Fruit fly (Drosophila melanogaster) whole organism, embryonic: Measurements from ENCODE around the gene CG42726.

Experiments
- Atf-2 ChIP-seq: fragments of 200-800 bp; sonication (Bioruptor generic); optimal IDR thresholded peaks from 2 replicates; lab custom pipeline; 2016; ENCODE audit warnings: missing biosample characterization, missing genetic modification characterization
- Awh ChIP-seq: fragments of 200-800 bp; sonication (Bioruptor generic); IDR thresholded peaks from 2 replicates; pipeline ENCODE4, ENCODE4 v1.3.6; 2022; ENCODE audit warnings: missing biosample characterization, missing genetic modification characterization
- B-H2 ChIP-seq: fragments of 200-800 bp; sonication (Bioruptor generic); optimal IDR thresholded peaks from 2 replicates; lab custom pipeline; 2018; ENCODE audit warnings: missing biosample characterization, mild to moderate bottlenecking, missing genetic modification characterization
- CG10462 ChIP-seq: fragments of 200-800 bp; sonication (Bioruptor generic); optimal IDR thresholded peaks from 2 replicates; lab custom pipeline; 2016; ENCODE audit warnings: missing biosample characterization, missing genetic modification characterization
- CG11456 ChIP-seq: fragments of 200-800 bp; sonication (Bioruptor generic); IDR thresholded peaks from 3 replicates; pipeline ENCODE4 v1.3.6; 2022; ENCODE audit warnings: missing biosample characterization, missing genetic modification characterization
- CG12744 ChIP-seq: fragments of 200-800 bp; sonication (Bioruptor generic); optimal IDR thresholded peaks from 2 replicates; lab custom pipeline; 2016; ENCODE audit warnings: missing biosample characterization, missing genetic modification characterization
- CG14441 ChIP-seq: fragments of 200-800 bp; sonication (Bioruptor generic); IDR thresholded peaks from 2 replicates; pipeline ENCODE4 v1.3.6; 2022; ENCODE audit warnings: missing biosample characterization, missing genetic modification characterization
- CG15514 ChIP-seq: fragments of 200-800 bp; sonication (Bioruptor generic); optimal IDR thresholded peaks from 3 replicates; lab custom pipeline; 2017; ENCODE audit warnings: missing biosample characterization, missing genetic modification characterization, mild to moderate bottlenecking, moderate library complexity, missing genetic modification reagents
- CG1603 ChIP-seq: fragments of 200-800 bp; sonication (Bioruptor generic); optimal IDR thresholded peaks from 2 replicates; lab custom pipeline; 2019; ENCODE audit warnings: missing biosample characterization, mild to moderate bottlenecking, missing genetic modification characterization, moderate library complexity
- CG1647 ChIP-seq: fragments of 200-800 bp; sonication (Bioruptor generic); optimal IDR thresholded peaks from 3 replicates; lab custom pipeline; 2016; ENCODE audit warnings: missing biosample characterization, missing genetic modification characterization
- CG17912 ChIP-seq: fragments of 200-800 bp; sonication (Bioruptor generic); optimal IDR thresholded peaks from 2 replicates; lab custom pipeline; 2018; ENCODE audit warnings: missing biosample characterization, mild to moderate bottlenecking, missing genetic modification characterization
- CG30020 ChIP-seq: fragments of 200-800 bp; optimal IDR thresholded peaks from 2 replicates; lab custom pipeline; 2019; ENCODE audit warnings: missing biosample characterization, mild to moderate bottlenecking, missing genetic modification characterization, moderate library complexity
- CG31388 ChIP-seq: fragments of 200-800 bp; sonication (Bioruptor generic); optimal IDR thresholded peaks from 2 replicates; lab custom pipeline; 2016; ENCODE audit warnings: missing biosample characterization, missing genetic modification characterization
- CG33213 ChIP-seq: fragments of 200-800 bp; sonication (Bioruptor generic); optimal IDR thresholded peaks from 3 replicates; lab custom pipeline; 2016; ENCODE audit warnings: missing biosample characterization, missing genetic modification characterization
- CG3995 ChIP-seq: fragments of 200-800 bp; sonication (Bioruptor generic); optimal IDR thresholded peaks from 3 replicates; lab custom pipeline; 2016; ENCODE audit warnings: missing biosample characterization, missing genetic modification characterization
- CG6683 ChIP-seq: fragments of 200-800 bp; sonication (Bioruptor generic); optimal IDR thresholded peaks from 2 replicates; lab custom pipeline; 2017; ENCODE audit warnings: missing biosample characterization, mild to moderate bottlenecking, missing genetic modification characterization, missing genetic modification reagents
- CG7271 ChIP-seq: fragments of 200-800 bp; sonication (Bioruptor generic); optimal IDR thresholded peaks from 2 replicates; lab custom pipeline; 2018; ENCODE audit warnings: missing biosample characterization, mild to moderate bottlenecking, missing genetic modification characterization, moderate library complexity
- CG9609 ChIP-seq: fragments of 200-800 bp; sonication (Bioruptor generic); optimal IDR thresholded peaks from 3 replicates; lab custom pipeline; 2016; ENCODE audit warnings: missing biosample characterization, missing genetic modification characterization
- Deaf1 ChIP-seq: fragments of 200-800 bp; optimal IDR thresholded peaks from 3 replicates; lab custom pipeline; 2019; ENCODE audit warnings: missing biosample characterization, mild to moderate bottlenecking, missing genetic modification characterization, moderate library complexity
- Dip2 ChIP-seq: fragments of 200-800 bp; sonication (Bioruptor generic); IDR thresholded peaks from 2 replicates; pipeline ENCODE4 v1.3.6; 2022; ENCODE audit warnings: missing biosample characterization, missing genetic modification characterization
- Dip3 ChIP-seq: fragments of 200-800 bp; sonication (Bioruptor generic); optimal IDR thresholded peaks from 3 replicates; lab custom pipeline; 2016; ENCODE audit warnings: missing biosample characterization, missing genetic modification characterization
- E2f2 ChIP-seq: fragments of 200-800 bp; sonication (Bioruptor generic); IDR thresholded peaks from 2 replicates; pipeline ENCODE4 v1.3.6; 2022; ENCODE audit warnings: missing biosample characterization, missing genetic modification characterization
- Eip74EF ChIP-seq, 2 experiments: fragments of 200-800 bp in 1 of 2; fragments of >200 bp in 1 of 2; sonication (Bioruptor generic) in 1 of 2; optimal IDR thresholded peaks; 2 replicates each; lab custom pipeline; 2017 to 2019; ENCODE audit warnings: missing biosample characterization in 2 of 2, missing genetic modification characterization in 2 of 2, mild to moderate bottlenecking in 1 of 2, moderate library complexity in 1 of 2
- Fer1 ChIP-seq: fragments of 200-800 bp; sonication (Bioruptor generic); optimal IDR thresholded peaks from 2 replicates; lab custom pipeline; 2017; ENCODE audit warnings: missing biosample characterization, mild to moderate bottlenecking, missing genetic modification characterization
- Hmx ChIP-seq: fragments of 200-800 bp; sonication (Bioruptor generic); optimal IDR thresholded peaks from 2 replicates; lab custom pipeline; 2016; ENCODE audit warnings: missing biosample characterization, missing genetic modification characterization
- MESR4 ChIP-seq: fragments of 200-800 bp; sonication (Bioruptor generic); optimal IDR thresholded peaks from 2 replicates; lab custom pipeline; 2018; ENCODE audit warnings: missing biosample characterization, mild to moderate bottlenecking, missing genetic modification characterization, moderate library complexity
- MTF-1 ChIP-seq: fragments of 200-800 bp; sonication (Bioruptor generic); optimal IDR thresholded peaks from 2 replicates; lab custom pipeline; 2018; ENCODE audit warnings: missing biosample characterization, mild to moderate bottlenecking, missing genetic modification characterization, borderline replicate concordance
- NfI ChIP-seq: fragments of 200-800 bp; sonication (Bioruptor generic); optimal IDR thresholded peaks from 3 replicates; lab custom pipeline; 2018; ENCODE audit warnings: missing biosample characterization, mild to moderate bottlenecking, missing genetic modification characterization, moderate library complexity
- Opbp ChIP-seq: fragments of 200-800 bp; sonication (Bioruptor generic); IDR thresholded peaks from 3 replicates; pipeline ENCODE4 v1.3.6; 2022; ENCODE audit warnings: missing biosample characterization, missing genetic modification characterization; ENCODE audit not compliant: partially characterized antibody
- Rx ChIP-seq: fragments of 200-800 bp; sonication (Bioruptor generic); IDR thresholded peaks from 2 replicates; pipeline ENCODE4 v1.3.6; 2022; ENCODE audit warnings: missing biosample characterization, missing genetic modification characterization
- Spps ChIP-seq: fragments of 200-800 bp; sonication (Bioruptor generic); optimal IDR thresholded peaks from 2 replicates; lab custom pipeline; 2018; ENCODE audit warnings: missing biosample characterization, mild to moderate bottlenecking, missing genetic modification characterization
- Stat92E ChIP-seq, 3 experiments: fragments of >200 bp in 2 of 3; fragments of 200-800 bp in 1 of 3; sonication (Bioruptor generic) in 1 of 3; optimal IDR thresholded peaks; 2 replicates each; lab custom pipeline; 2017 to 2019; ENCODE audit warnings: missing biosample characterization in 3 of 3, missing genetic modification characterization in 3 of 3, mild to moderate bottlenecking in 1 of 3, moderate library complexity in 1 of 3
- en ChIP-seq: fragments of 200-800 bp; sonication (Bioruptor generic); optimal IDR thresholded peaks from 2 replicates; lab custom pipeline; 2016; ENCODE audit warnings: missing biosample characterization, missing genetic modification characterization
- eve ChIP-seq, 2 experiments: fragments of >200 bp; optimal IDR thresholded peaks; 2 replicates each; lab custom pipeline; 2017; ENCODE audit warnings: missing biosample characterization in 2 of 2, missing genetic modification characterization in 2 of 2
- eyg ChIP-seq: fragments of 200-800 bp; sonication (Bioruptor generic); optimal IDR thresholded peaks from 3 replicates; lab custom pipeline; 2016; ENCODE audit warnings: missing biosample characterization, missing genetic modification characterization
- fd64A ChIP-seq: fragments of 200-800 bp; sonication (Bioruptor generic); optimal IDR thresholded peaks from 3 replicates; lab custom pipeline; 2018; ENCODE audit warnings: missing biosample characterization, mild to moderate bottlenecking, missing genetic modification characterization
- fu2 ChIP-seq: fragments of 200-800 bp; sonication (Bioruptor generic); optimal IDR thresholded peaks from 2 replicates; lab custom pipeline; 2016; ENCODE audit warnings: missing biosample characterization, missing genetic modification characterization
- gcm ChIP-seq: fragments of 200-800 bp; sonication (Bioruptor generic); optimal IDR thresholded peaks from 2 replicates; lab custom pipeline; 2019; ENCODE audit warnings: missing biosample characterization, mild to moderate bottlenecking, missing genetic modification characterization, moderate library complexity
- gem ChIP-seq: fragments of 200-800 bp; sonication (Bioruptor generic); optimal IDR thresholded peaks from 2 replicates; lab custom pipeline; 2019; ENCODE audit warnings: missing biosample characterization, mild to moderate bottlenecking, missing genetic modification characterization, moderate library complexity
- insv ChIP-seq, 2 experiments: fragments of 200-800 bp; sonication (Bioruptor generic); optimal IDR thresholded peaks; 3 replicates each; lab custom pipeline; 2016 to 2018; ENCODE audit warnings: missing biosample characterization in 2 of 2, missing genetic modification characterization in 2 of 2
- ken ChIP-seq: fragments of 200-800 bp; sonication (Bioruptor generic); IDR thresholded peaks from 3 replicates; pipeline ENCODE4 v1.3.6; 2022; ENCODE audit warnings: missing biosample characterization, missing genetic modification characterization
- kni ChIP-seq: fragments of 200-800 bp; sonication (Bioruptor generic); optimal IDR thresholded peaks from 3 replicates; lab custom pipeline; 2017; ENCODE audit warnings: mild to moderate bottlenecking, missing biosample characterization, missing genetic modification reagents, missing genetic modification characterization
- otp ChIP-seq: fragments of 200-800 bp; sonication (Bioruptor generic); IDR thresholded peaks from 3 replicates; pipeline ENCODE4, ENCODE4 v1.3.6; 2022; ENCODE audit warnings: missing biosample characterization, missing genetic modification characterization
- peb ChIP-seq: fragments of 200-800 bp; sonication (Bioruptor generic); IDR thresholded peaks from 2 replicates; pipeline ENCODE4 v1.3.6; 2022; ENCODE audit warnings: missing biosample characterization, missing genetic modification characterization
- psq ChIP-seq: fragments of 200-800 bp; sonication (Bioruptor generic); optimal IDR thresholded peaks from 2 replicates; lab custom pipeline; 2017; ENCODE audit warnings: missing biosample characterization, missing genetic modification characterization
- sc ChIP-seq, 3 experiments: fragments of >200 bp in 2 of 3; fragments of 200-800 bp in 1 of 3; sonication (Bioruptor generic) in 1 of 3; optimal IDR thresholded peaks; 2 replicates in 2 of 3; 3 replicates in 1 of 3; lab custom pipeline; 2017; ENCODE audit warnings: mild to moderate bottlenecking in 1 of 3, missing biosample characterization in 1 of 3, missing genetic modification characterization in 1 of 3, missing genetic modification reagents in 1 of 3
- sqz ChIP-seq: fragments of 200-800 bp; sonication (Bioruptor generic); optimal IDR thresholded peaks from 3 replicates; lab custom pipeline; 2018; ENCODE audit warnings: missing biosample characterization, mild to moderate bottlenecking, missing genetic modification characterization
- ttk ChIP-seq: fragments of 200-800 bp; sonication (Bioruptor generic); IDR thresholded peaks from 2 replicates; pipeline ENCODE4 v2.1.2; 2022; ENCODE audit warnings: missing biosample characterization, missing genetic modification characterization
- tx ChIP-seq: fragments of 200-800 bp; sonication (Bioruptor generic); optimal IDR thresholded peaks from 2 replicates; lab custom pipeline; 2016; ENCODE audit warnings: missing biosample characterization, missing genetic modification characterization
- unpg ChIP-seq: fragments of 200-800 bp; sonication (Bioruptor generic); optimal IDR thresholded peaks from 3 replicates; lab custom pipeline; 2018; ENCODE audit warnings: missing biosample characterization, mild to moderate bottlenecking, missing genetic modification characterization, moderate library complexity
- wdn ChIP-seq: fragments of 200-800 bp; sonication (Bioruptor generic); IDR thresholded peaks from 2 replicates; pipeline ENCODE4 v1.3.6; 2022; ENCODE audit warnings: missing biosample characterization, missing genetic modification characterization

CG42726 gene

dm6 chr3R:15350993-15351426 is 3.2 kb downstream of the CG42726 start, which contains the start of the genes Trs33 and Tmtc4 (continued):
- no peak for TF ChIP-seq CG33213 (GFP tag; lab: Kevin White, UChicago)
- no peak for TF ChIP-seq sqz
- TF ChIP-seq CG7271 (tag; lab: Kevin White, UChicago), result no peak
- no peak for TF ChIP-seq CG10462 (GFP tag; lab: Kevin White, UChicago)
- TF ChIP-seq CG9609, result no peak
- peak; percentile 67 for TF ChIP-seq gem
- TF ChIP-seq Hmx, result no peak
- no peak for TF ChIP-seq CG17912 (GFP tag; lab: Kevin White, UChicago)
- peak in 1 of 2 experiments; percentile 2 for TF ChIP-seq insv (GFP tag; optimal IDR thresholded peaks at IDR 0.05; lab: Kevin White, UChicago)
- no peak for TF ChIP-seq MTF-1 (GFP tag; lab: Kevin White, UChicago)
- no peak for TF ChIP-seq CG3995 (GFP tag; lab: Kevin White, UChicago)
- no peak for TF ChIP-seq psq (GFP tag; lab: Kevin White, UChicago)
- TF ChIP-seq Dip2, result no peak
- no peak for TF ChIP-seq Atf-2 (GFP tag; lab: Kevin White, UChicago)
- TF ChIP-seq MESR4 (GFP tag; lab: Kevin White, UChicago), result peak; percentile 32
- no peak for TF ChIP-seq ttk (GFP tag; lab: Robert Waterston, UW)
- TF ChIP-seq Eip74EF (GFP tag; optimal IDR thresholded peaks at IDR 0.05; lab: Kevin White, UChicago), result peak in 1 of 2 experiments; percentile 17
- TF ChIP-seq CG11456 (GFP tag; lab: Robert Waterston, UW), result no peak
- peak; percentile 56 for TF ChIP-seq Fer1 (GFP tag; lab: Kevin White, UChicago)
- TF ChIP-seq CG14441, result no peak
- TF ChIP-seq Spps, result no peak
- no peak for TF ChIP-seq fd64A
- TF ChIP-seq unpg (GFP tag; lab: Kevin White, UChicago), result peak; percentile 50
- TF ChIP-seq peb (GFP tag; lab: Robert Waterston, UW), result no peak
- TF ChIP-seq Opbp, result no peak
- no peak for TF ChIP-seq sc (optimal IDR thresholded peaks at IDR 0.05; lab: Kevin White, UChicago)
- TF ChIP-seq sc (GFP tag; optimal IDR thresholded peaks at IDR 0.05; lab: Kevin White, UChicago), result no peak
- no peak for TF ChIP-seq CG12744 (GFP tag; lab: Kevin White, UChicago)
- peak; percentile 61 for TF ChIP-seq B-H2 (GFP tag; lab: Kevin White, UChicago)
- peak; percentile 99 for TF ChIP-seq kni (GFP tag; lab: Kevin White, UChicago)
- TF ChIP-seq CG15514, result peak; percentile 61
- TF ChIP-seq gcm (GFP tag; lab: Kevin White, UChicago), result peak; percentile 48
- no peak for TF ChIP-seq Deaf1 (tag; lab: Kevin White, UChicago)
- TF ChIP-seq Rx (GFP tag; lab: Robert Waterston, UW), result no peak
- no peak for TF ChIP-seq Dip3 (GFP tag; lab: Kevin White, UChicago)
- peak; percentile 3 for TF ChIP-seq NfI (GFP tag; lab: Kevin White, UChicago)
- TF ChIP-seq tx, result no peak
- TF ChIP-seq Stat92E (GFP tag; optimal IDR thresholded peaks at IDR 0.05; lab: Kevin White, UChicago), result peak in 1 of 3 experiments; percentile 36
- TF ChIP-seq ken (GFP tag; lab: Robert Waterston, UW), result no peak
- TF ChIP-seq CG1603 (tag; lab: Kevin White, UChicago), result peak; percentile 43
- TF ChIP-seq CG6683 (GFP tag; lab: Kevin White, UChicago), result peak; percentile 9
- no peak for TF ChIP-seq en (GFP tag; lab: Kevin White, UChicago)
- no peak for TF ChIP-seq CG31388 (GFP tag; lab: Kevin White, UChicago)
- peak; percentile 44 for TF ChIP-seq CG30020 (tag; lab: Kevin White, UChicago)
- TF ChIP-seq wdn (GFP tag; lab: Robert Waterston, UW), result no peak
- TF ChIP-seq eyg (GFP tag; lab: Kevin White, UChicago), result no peak
- TF ChIP-seq eve (GFP tag; optimal IDR thresholded peaks at IDR 0.05; lab: Kevin White, UChicago), result no peak
- TF ChIP-seq otp (GFP tag; lab: Robert Waterston, UW), result no peak
- TF ChIP-seq Awh, result no peak
- no peak for TF ChIP-seq CG1647 (GFP tag; lab: Kevin White, UChicago)
- no peak for TF ChIP-seq E2f2
- TF ChIP-seq fu2 (GFP tag; lab: Kevin White, UChicago), result no peak
